Worm (Caenorhabditis elegans) whole organism, dauer: ENCODE measurements around the gene srd-26.

Source experiments
- unc-62 ChIP-seq: sonication (generic microtip); optimal IDR thresholded peaks from 2 replicates; lab custom pipeline; 2017; ENCODE audit warnings: missing biosample characterization, missing genetic modification reagents, missing genetic modification characterization

The srd-26 gene

ce11 chrV:14134757-14135441 is 27.9 kb downstream of the srd-26 start:
- TF ChIP-seq unc-62 (GFP tag; lab: Kevin White, UChicago): no peak

DNA sequence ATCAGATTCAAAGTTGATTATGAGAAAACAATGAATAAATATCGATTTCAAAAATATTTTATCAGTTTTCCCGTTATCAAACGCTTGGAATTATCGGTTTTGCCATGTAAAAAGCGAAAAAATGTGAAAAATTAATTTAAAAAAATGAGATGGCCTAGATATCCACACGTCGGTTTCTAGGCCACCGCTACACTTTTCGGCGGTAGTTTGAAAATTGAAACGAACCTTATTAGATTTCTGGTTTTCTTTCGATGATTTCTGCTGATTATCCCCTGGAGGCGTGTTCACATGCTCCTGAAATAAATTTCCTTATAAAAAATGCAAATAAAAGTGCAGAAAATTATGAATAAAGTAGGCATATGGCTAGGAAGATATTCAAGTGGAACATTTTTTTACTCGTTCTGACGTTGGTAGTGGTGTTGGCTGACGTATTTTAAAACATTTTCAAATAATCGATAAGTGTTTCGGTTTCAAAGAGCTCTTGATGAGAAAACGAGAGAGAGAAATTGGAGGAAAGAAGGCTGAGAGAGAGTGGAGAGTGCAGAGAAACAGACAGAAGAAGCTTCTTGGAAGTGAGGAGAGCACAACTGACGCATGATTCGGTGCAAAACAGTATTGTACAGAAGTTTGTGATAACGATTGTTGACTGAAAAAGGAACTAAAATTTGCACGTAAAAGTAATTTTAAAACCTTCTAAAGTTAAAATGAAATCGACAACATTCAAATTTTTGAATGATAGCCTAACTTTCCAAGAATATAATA is 29.6 kb downstream of the srd-26 start:
- no peak for TF ChIP-seq unc-62 (GFP tag; lab: Kevin White, UChicago)

DNA sequence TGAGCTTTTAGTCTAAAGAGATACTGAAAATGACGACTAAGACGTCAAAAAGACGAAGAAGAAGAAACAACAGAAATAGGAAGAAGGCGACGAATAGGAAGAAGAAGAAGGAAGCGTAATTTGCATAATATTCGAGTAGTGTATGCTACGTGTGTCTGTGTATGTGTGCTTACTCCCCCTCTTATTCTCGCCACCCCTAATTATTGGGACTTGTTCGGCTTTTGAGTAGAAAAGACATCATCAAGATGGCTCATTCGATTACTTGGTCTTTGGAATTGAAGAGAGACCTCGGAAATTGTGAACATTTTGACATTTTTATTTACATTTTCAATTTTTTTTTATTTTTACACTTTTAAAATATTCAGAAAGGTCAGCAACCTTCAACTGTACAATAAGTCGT is 32.6 kb downstream of the srd-26 start:
- no peak for TF ChIP-seq unc-62 (GFP tag; lab: Kevin White, UChicago)

DNA sequence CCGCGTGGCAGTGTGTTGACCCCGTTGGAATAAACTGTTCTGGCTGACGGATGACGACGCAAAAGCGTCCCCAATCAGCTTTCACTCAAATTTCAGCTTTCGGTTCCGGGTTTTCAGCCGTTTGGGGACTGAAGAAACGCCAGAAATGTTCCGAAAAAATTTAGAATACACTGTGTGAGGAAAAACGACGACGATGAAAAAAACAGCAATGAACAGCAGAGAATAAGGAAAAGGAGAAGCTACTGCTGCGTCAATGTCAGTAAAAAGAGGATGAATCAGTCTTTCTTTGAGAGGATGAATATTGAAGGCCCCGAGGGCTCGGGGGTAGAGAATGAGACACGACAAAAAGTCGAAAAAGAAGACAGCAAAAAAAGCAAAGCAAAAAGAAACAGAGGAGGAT is 34.0 kb downstream of the srd-26 start:
- no peak for TF ChIP-seq unc-62 (GFP tag; lab: Kevin White, UChicago)

DNA sequence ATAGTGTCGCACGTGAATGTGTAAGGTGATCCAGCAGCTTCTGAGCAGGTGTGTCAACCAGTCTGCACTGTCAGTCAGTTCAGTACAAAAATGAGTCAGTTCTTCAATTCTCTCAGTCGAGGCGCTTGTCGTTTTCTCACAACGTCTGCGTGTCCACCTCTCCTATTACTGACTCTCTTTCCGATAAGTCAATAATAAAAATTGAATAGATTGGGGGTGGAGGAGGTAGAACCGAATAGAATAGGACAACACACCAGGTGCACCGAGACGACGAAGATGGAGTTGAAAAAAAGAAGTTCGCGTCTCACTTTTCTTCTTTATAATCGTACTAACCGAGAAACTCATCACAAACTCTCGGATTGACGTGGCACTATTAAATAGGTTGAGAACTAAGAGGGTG is 35.0 kb downstream of the srd-26 start:
- no peak for TF ChIP-seq unc-62 (GFP tag; lab: Kevin White, UChicago)

DNA sequence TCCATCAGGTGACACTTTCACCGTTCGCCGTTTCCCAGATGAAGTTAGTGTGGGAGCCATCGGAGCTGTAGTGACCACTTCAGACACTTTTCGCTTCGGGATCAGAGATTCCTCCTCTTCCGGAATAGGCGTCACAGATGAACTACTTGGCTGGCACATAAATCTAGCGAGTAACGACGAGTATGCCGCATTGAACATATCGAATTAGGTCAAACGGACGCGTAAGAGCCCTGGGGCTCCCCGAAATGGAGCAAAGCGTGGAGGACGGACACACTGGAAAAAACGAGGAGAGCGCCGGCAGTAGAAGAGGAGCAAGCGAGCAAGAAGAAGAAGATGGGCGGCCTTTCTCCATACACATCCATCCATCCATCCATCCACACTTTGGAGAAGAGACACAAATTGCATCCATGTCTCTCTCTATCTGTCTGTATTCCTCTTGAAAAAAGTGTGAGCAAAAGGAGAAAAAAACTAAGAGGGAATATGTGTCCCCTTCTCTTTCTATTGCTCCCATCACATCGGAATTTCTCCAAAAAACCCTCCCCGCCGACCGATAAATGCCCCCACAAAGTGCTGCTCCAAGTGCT is 36.4 kb downstream of the srd-26 start:
- no peak for TF ChIP-seq unc-62 (GFP tag; lab: Kevin White, UChicago)

- no peak for TF ChIP-seq unc-62 (GFP tag; lab: Kevin White, UChicago)
These were observed 39.6 kb downstream of the srd-26 start for ce11 chrV:14123176-14123575.

ce11 chrV:14120674-14121073 is 42.1 kb downstream of the srd-26 start:
- no peak for TF ChIP-seq unc-62 (GFP tag; lab: Kevin White, UChicago)
